Fruit fly (Drosophila melanogaster): ENCODE measurements around the gene nkd.

DNA sequence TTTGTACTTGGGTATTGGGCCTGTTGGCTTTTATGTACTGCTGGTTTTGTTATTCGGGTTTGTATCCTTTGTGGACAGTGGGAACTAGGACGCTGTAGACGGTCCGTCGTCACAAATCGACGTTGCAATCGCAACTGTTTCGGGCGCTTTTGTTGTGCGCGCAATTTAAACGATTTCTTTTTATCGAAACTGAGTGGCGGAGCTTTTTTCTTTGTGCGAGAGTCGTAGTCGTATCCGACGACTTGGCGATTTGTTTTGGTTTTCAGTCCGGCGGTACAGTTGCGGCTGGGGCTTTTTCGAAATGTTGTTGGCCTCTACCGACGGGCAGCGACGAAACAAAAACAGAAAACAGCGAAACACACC, 49.6 kb downstream of the nkd start:
- TF ChIP-seq Myb (GFP tag; optimal IDR thresholded peaks at IDR 0.05) (no peak), Lpt (GFP tag; optimal IDR thresholded peaks at IDR 0.05) (no peak), nerfin-1 (tag; optimal IDR thresholded peaks at IDR 0.05) (no peak), H2.0 (GFP tag; IDR thresholded peaks at IDR 0.05) (no peak), hth (optimal IDR thresholded peaks at IDR 0.05) (no peak), Ada2b (GFP tag; IDR thresholded peaks at IDR 0.05) (no peak), Vsx1 (GFP tag; optimal IDR thresholded peaks at IDR 0.05) (no peak), Hr3 (GFP tag; optimal IDR thresholded peaks at IDR 0.05) (no peak), CG16779 (GFP tag; IDR thresholded peaks at IDR 0.05) (0 out of 2 replicates have a peak, but pooled peaks have one; percentile 57), Doc2 (GFP tag; IDR thresholded peaks at IDR 0.05) (no peak), CkIIα-i1 (GFP tag; IDR thresholded peaks at IDR 0.05) (no peak), zen (tag; optimal IDR thresholded peaks at IDR 0.05) (no peak), CG16815 (GFP tag; optimal IDR thresholded peaks at IDR 0.05) (no peak)
